Worm (Caenorhabditis elegans) whole organism, midembryonic: ENCODE results near the gene K02E2.7.

Source experiments
- T22C8.4 ChIP-seq: fragments of 200-800 bp; sonication (Bioruptor generic); IDR thresholded peaks from 2 replicates; pipeline ENCODE4 v1.3.6; 2022; ENCODE audit warnings: missing genetic modification characterization, missing compliant biosample characterization
- cog-1 ChIP-seq: sonication (generic microtip); optimal IDR thresholded peaks from 2 replicates; lab custom pipeline; 2016; ENCODE audit warnings: missing genetic modification characterization, missing compliant biosample characterization
- klf-2 ChIP-seq: fragments of 200-800 bp; sonication (Bioruptor generic); conservative IDR thresholded peaks from 2 replicates; pipeline ENCODE4 v1.3.6; 2022; ENCODE audit warnings: missing genetic modification reagents, missing genetic modification characterization, missing compliant biosample characterization
- ref-1 ChIP-seq: fragments of 200-800 bp; sonication (Bioruptor generic); conservative IDR thresholded peaks from 2 replicates; pipeline ENCODE4 v1.3.6; 2022; ENCODE audit warnings: missing genetic modification reagents, missing genetic modification characterization, missing compliant biosample characterization

DNA sequence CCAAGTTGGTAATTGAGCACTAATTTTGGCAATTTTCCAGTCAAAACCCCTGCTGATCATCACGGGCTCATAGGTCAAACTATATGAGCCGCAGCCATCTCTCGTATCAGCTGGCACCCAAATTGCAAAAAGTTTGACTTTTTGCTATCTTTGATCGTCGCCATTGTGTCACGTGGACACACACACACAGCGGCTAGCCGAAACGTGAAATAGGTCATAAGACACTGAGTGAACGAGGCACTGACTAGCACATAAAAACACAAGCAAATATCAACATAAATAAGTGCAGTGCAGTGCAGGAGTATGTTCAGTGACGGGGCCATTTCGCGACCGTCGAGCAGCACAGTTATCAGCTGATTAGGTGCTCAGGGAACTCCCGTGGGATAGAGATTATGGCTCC is 31.9 kb upstream of the K02E2.7 start:
- TF ChIP-seq T22C8.4 (GFP tag; lab: Robert Waterston, UW), result no peak
- no peak for TF ChIP-seq klf-2 (GFP tag; lab: Robert Waterston, UW)
- no peak for TF ChIP-seq ref-1 (GFP tag; lab: Robert Waterston, UW)
- no peak for TF ChIP-seq cog-1 (tag; lab: Kevin White, UChicago)
